Fruit fly (Drosophila melanogaster) Kc167 (cell line): ENCODE results near the gene Smu1.

Experiments
- Myc ChIP-seq: fragments of >200 bp; optimal IDR thresholded peaks from 2 replicates; lab custom pipeline; 2017; ENCODE audit warnings: missing external identifiers
- Sin3A ChIP-seq: fragments of >200 bp; optimal IDR thresholded peaks from 2 replicates; lab custom pipeline; 2018; ENCODE audit warnings: missing external identifiers
- h ChIP-seq: fragments of >200 bp; optimal IDR thresholded peaks from 3 replicates; lab custom pipeline; 2018; ENCODE audit warnings: missing external identifiers
- insv ChIP-seq: fragments of >200 bp; optimal IDR thresholded peaks from 3 replicates; lab custom pipeline; 2018; ENCODE audit warnings: missing external identifiers
- psq ChIP-seq: fragments of >200 bp; optimal IDR thresholded peaks from 2 replicates; lab custom pipeline; 2017; ENCODE audit warnings: missing external identifiers
- ttk ChIP-seq: sonication (Bioruptor generic); optimal IDR thresholded peaks from 2 replicates; lab custom pipeline; 2017; ENCODE audit warnings: missing external identifiers

The Smu1 gene

DNA sequence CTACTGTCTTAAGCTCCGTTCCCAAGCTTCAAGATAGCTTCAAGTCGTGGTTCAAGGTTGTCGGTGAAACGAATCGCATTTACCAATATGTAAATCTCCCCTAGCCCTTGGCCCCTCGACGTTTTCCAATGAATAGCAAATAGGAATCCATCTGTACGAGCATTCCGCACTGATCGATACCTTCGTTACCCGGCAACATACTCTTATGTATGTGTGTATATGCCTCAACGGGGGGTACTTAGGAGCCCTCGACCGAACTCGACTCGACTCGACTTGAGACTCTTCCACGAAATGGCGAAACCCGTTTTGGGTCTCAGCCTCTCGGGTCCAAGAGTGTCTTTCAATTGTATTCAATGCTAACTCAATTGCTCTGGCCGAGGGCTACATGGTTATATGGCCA is 20.6 kb upstream of the Smu1 start:
- TF ChIP-seq h (lab: Kevin White, UChicago): no peak
- no peak for TF ChIP-seq Myc (lab: Kevin White, UChicago)
- no peak for TF ChIP-seq psq
- TF ChIP-seq Sin3A (lab: Kevin White, UChicago): no peak
- TF ChIP-seq ttk (lab: Kevin White, UChicago): no peak
- TF ChIP-seq insv (lab: Kevin White, UChicago): no peak

DNA sequence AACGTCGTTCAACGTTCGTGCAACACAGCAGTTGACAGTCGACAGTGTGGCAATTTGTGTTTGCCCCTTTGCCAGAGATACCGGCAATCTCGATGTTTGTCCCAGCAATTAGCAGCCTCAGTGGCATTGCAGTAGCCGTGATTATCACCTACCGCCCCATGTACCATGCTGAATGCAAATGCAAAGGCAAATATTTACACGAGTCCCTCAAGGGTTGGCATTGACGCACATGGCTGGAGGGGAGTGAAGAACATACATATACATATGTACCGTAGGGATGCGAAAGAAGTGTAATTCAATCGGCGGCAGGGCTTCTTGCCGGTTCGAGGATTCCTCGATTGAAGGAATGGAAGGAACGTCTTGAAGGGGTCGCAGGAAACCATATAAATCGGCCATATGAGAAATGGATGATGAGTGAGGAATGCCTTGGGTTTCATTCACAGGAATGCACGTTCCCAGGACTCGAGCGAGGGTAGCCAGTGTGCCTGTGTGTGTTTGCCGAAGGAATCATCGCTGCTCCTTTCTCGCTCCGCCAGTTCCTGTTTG is 18.9 kb upstream of the Smu1 start:
- TF ChIP-seq h (lab: Kevin White, UChicago): no peak
- no peak for TF ChIP-seq Myc (lab: Kevin White, UChicago)
- TF ChIP-seq ttk (lab: Kevin White, UChicago): no peak
- TF ChIP-seq psq: no peak
- TF ChIP-seq insv (lab: Kevin White, UChicago): no peak
- no peak for TF ChIP-seq Sin3A (lab: Kevin White, UChicago)

DNA sequence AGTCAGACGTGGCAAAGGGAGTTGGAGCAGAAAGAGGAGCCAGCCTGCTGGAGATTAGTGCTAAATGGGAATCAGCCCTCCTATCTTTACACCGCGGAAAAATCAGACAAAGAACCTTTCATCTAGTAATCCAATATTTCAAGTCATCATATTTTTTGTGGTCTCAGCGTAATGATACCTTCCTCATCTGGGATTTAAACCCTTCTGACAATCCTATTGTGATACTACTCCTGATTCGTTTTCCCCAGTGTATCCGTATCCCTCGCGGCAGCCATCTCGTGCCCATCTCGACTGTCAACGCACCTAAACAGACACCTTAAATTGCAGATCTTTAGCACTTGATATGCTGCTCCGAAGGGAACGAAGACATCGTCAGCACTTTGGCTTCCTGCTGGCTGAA is 17.2 kb upstream of the Smu1 start:
- no peak for TF ChIP-seq insv (lab: Kevin White, UChicago)
- no peak for TF ChIP-seq ttk (lab: Kevin White, UChicago)
- TF ChIP-seq Sin3A (lab: Kevin White, UChicago): no peak
- no peak for TF ChIP-seq Myc (lab: Kevin White, UChicago)
- TF ChIP-seq h (lab: Kevin White, UChicago): no peak

DNA sequence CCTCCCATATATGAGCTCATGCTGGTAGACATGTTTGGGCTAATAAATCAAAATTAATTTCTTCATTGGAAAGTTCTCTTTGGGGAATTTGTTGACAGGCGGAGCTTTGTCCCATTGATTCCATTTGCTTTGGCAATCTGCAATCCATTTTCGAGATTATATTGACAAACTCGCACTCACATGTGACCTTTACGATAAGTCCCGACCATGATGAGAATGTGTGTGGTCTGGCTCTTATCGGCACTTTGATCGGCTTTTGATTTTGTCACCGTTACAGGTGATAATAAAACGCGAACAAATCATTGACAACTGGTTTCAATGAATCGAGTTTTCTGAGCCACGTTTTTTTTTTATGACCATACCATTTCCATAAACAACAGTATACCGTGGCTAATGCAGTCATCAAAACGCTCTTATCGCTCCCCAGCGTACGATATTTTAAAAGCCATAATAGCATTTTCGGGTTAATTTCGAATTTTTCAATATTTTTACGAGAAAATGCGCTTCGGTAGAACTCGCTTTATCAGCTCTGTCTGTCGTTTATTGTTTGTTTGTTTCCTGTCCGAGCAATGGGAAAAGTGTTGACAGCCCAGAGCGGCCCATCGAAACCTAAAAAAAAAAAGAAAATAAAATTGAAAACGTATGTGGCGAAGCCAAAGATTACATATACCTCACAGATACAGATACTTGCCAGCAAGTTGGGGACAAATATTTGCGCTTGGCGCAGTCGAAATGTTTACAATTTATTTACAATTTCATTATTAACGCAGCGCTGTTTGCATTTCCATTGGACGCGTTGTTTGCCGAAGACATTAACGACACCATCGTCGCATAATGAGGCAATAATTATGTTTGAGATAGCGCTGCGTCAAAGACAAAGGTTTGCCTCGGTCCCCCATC is 16.5 kb upstream of the Smu1 start:
- TF ChIP-seq h (lab: Kevin White, UChicago): no peak
- no peak for TF ChIP-seq ttk (lab: Kevin White, UChicago)

DNA sequence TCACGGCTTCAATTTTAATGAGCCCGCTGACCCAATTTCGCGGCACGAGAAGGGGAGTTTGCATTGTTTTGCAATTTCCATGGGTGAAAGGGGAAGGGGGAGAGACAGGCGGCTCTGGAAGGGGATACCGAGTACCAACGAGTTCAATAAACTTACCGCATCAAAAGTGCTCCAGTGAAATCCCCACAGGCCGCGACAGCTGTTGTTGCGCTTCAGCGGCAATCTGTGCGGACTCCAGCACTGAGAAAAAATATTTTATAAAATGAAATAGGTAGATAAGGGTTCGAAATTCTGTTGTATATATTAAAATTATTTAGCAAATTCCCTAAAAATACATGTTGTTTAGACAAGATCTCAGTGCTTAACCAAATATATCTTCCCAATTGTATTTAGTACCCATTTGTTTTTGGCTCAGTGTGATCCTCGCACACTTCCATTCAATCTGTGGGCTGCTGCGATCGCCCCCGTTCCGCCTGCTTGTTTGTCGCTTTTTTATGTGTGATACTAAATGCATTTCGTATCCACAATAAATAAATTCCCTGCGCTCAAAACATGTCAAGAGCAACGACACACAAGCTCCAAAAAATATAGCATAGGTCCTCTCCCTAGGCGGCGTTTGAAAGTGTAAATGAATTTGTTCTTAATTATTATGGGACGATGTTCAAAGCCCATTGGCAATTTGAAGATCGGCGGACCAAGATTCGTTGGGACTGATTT is 14.6 kb upstream of the Smu1 start:
- TF ChIP-seq Sin3A (lab: Kevin White, UChicago) (no peak), Myc (lab: Kevin White, UChicago) (no peak), h (lab: Kevin White, UChicago) (no peak), insv (lab: Kevin White, UChicago) (no peak)

DNA sequence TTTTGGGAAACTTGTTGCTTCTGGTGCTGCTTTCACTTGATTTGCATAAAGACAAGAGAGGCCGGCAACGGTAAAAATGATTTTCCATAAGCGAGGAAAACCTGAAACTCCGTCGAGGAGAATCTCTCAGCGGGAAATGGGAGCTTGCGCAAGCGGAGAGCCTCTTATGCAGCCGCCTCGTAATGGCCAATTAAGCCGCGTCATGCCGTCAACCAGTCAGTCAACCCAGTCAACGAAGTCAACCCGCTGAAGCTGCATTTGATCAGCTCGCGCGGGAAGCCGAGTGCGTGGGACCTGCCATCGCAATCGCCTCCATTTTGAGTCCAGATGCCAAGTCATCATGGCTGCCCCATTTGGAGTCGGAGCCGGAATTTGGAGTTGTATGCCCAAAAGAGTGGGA is 12.0 kb upstream of the Smu1 start:
- TF ChIP-seq insv (lab: Kevin White, UChicago): no peak
- TF ChIP-seq psq: no peak
- TF ChIP-seq Sin3A (lab: Kevin White, UChicago): no peak
- no peak for TF ChIP-seq h (lab: Kevin White, UChicago)
- TF ChIP-seq Myc (lab: Kevin White, UChicago): no peak
- no peak for TF ChIP-seq ttk (lab: Kevin White, UChicago)

DNA sequence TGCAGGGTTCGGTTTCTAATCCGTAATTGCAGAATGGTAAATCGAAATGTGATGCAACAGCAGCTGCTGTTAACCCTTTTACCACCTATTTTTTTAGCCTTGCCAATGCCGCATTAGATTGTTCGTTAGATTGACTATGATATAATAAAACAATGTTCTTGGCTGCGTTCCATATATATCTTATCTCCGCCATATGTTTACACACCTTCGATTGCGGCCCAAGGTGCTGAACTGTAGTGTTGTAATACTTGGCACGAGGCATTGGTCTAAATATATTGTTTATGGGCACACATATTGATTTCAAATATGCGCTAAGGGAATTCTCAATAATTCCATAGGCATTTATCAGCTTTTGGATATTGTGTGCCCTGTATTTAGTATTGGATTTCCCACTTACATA is 10.6 kb upstream of the Smu1 start:
- TF ChIP-seq Myc (lab: Kevin White, UChicago): no peak
- TF ChIP-seq psq: no peak
- TF ChIP-seq ttk (lab: Kevin White, UChicago): no peak
- no peak for TF ChIP-seq h (lab: Kevin White, UChicago)
- no peak for TF ChIP-seq Sin3A (lab: Kevin White, UChicago)
- no peak for TF ChIP-seq insv (lab: Kevin White, UChicago)

DNA sequence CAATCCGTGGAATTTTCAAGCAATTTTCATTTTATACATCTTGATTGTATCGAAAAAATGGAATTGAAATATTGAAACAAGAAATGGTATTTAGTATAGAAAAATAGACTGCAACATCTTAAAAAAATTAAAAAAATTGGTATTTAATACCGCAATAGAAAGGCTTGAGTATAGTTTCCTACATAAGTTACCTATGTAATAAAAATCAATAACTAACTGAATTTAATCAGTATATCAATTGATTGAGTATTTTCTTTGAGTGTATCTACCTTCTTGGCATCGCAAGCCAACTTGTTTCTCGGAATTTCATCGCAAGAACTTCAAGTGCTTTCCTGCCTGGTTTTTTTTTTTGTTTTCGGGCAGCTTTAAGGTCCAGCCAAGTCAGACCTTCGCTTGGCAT is 9.4 kb upstream of the Smu1 start:
- TF ChIP-seq Myc (lab: Kevin White, UChicago): no peak

DNA sequence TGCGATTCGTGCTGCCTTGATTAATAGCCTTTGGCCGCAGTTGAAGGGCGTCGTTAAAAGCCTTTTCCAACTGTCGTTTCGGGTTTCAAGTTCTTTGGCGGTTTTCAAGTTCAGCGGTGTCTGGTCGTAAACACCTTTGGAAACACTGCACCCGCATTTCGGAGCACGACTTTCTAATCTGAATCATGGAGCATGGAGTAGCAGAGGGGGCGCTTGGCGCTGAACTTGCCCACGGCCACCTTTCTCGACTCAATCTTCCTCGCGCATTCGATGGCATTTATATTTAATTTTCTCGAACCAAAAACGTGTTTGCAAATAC is 8.7 kb upstream of the Smu1 start:
- TF ChIP-seq Sin3A (lab: Kevin White, UChicago): no peak
- no peak for TF ChIP-seq Myc (lab: Kevin White, UChicago)
- no peak for TF ChIP-seq insv (lab: Kevin White, UChicago)
- TF ChIP-seq psq: no peak
- no peak for TF ChIP-seq h (lab: Kevin White, UChicago)
- no peak for TF ChIP-seq ttk (lab: Kevin White, UChicago)

DNA sequence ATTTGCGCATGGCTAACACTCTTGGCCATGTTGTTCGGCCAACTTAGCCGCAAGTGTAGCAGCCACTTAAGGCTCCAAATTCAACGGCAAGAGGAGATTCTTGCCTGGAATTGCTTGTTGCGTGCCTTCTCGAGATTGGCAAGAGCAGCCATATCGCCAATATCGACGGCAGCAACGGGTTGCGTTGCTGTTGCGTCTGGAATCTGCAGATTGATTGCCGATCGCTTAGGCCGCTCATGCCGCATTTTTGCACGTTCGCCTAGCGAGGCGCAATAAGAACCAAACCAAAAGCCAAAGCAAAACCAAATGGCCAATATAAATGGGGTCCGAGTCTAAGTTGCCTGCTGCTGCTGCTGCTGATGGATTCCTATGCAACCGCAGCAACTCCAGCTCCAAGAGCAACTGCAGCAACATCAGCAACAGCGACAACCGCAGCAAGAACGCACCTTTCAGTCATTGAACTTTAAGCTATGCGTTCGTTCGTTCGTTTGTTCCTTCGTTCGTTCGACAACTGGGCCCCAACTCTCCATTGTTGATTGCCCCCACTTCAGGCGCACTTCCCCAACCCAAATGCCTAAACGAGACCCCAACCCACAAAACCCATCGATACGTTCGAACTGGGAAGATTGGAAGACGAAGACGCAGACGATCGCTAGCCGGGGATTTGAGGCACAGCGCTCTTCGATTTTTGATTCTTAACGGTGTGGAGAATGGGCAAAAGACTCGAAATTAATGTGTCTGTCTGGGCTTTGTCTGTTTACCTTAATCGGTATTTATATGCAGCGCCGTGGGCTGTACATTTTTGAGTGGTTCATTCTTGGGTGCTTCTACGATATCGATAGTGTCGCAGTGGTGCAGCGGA is 8.1 kb upstream of the Smu1 start:
- no peak for TF ChIP-seq ttk (lab: Kevin White, UChicago)
- no peak for TF ChIP-seq insv (lab: Kevin White, UChicago)
- no peak for TF ChIP-seq Myc (lab: Kevin White, UChicago)
- no peak for TF ChIP-seq Sin3A (lab: Kevin White, UChicago)
